Worm (Caenorhabditis elegans) whole organism, midembryonic: Measurements from ENCODE around the gene ptp-3.

Source experiments
- T22C8.4 ChIP-seq: fragments of 200-800 bp; sonication (Bioruptor generic); IDR thresholded peaks from 2 replicates; pipeline ENCODE4 v1.3.6; 2022; ENCODE audit warnings: missing genetic modification characterization, missing compliant biosample characterization
- cog-1 ChIP-seq: sonication (generic microtip); optimal IDR thresholded peaks from 2 replicates; lab custom pipeline; 2016; ENCODE audit warnings: missing genetic modification characterization, missing compliant biosample characterization
- flt-1 ChIP-seq: fragments of 200-800 bp; sonication (Bioruptor generic); IDR thresholded peaks from 2 replicates; pipeline ENCODE4 v1.3.6; 2022; ENCODE audit warnings: missing genetic modification characterization, missing compliant biosample characterization
- klf-2 ChIP-seq: fragments of 200-800 bp; sonication (Bioruptor generic); conservative IDR thresholded peaks from 2 replicates; pipeline ENCODE4 v1.3.6; 2022; ENCODE audit warnings: missing genetic modification reagents, missing genetic modification characterization, missing compliant biosample characterization
- med-1 ChIP-seq: sonication (generic microtip); optimal IDR thresholded peaks from 2 replicates; lab custom pipeline; 2017; ENCODE audit warnings: missing genetic modification characterization, mild to moderate bottlenecking, missing compliant biosample characterization, antibody characterized with exemption, missing genetic modification reagents; ENCODE audit not compliant: insufficient read depth
- ref-1 ChIP-seq: fragments of 200-800 bp; sonication (Bioruptor generic); conservative IDR thresholded peaks from 2 replicates; pipeline ENCODE4 v1.3.6; 2022; ENCODE audit warnings: missing genetic modification reagents, missing genetic modification characterization, missing compliant biosample characterization
- tab-1 ChIP-seq: fragments of 200-800 bp; sonication (Bioruptor generic); IDR thresholded peaks from 2 replicates; pipeline ENCODE4 v1.3.6; 2022; ENCODE audit warnings: missing genetic modification characterization, missing compliant biosample characterization
- ztf-23 ChIP-seq: fragments of 200-800 bp; sonication (Bioruptor generic); IDR thresholded peaks from 2 replicates; pipeline ENCODE4 v1.3.6; 2022; ENCODE audit warnings: missing genetic modification reagents, missing genetic modification characterization, missing compliant biosample characterization
- ztf-29 ChIP-seq: fragments of 200-800 bp; sonication (Bioruptor generic); IDR thresholded peaks from 2 replicates; pipeline ENCODE4 v1.3.6; 2022; ENCODE audit warnings: missing genetic modification reagents, missing genetic modification characterization, missing compliant biosample characterization

The ptp-3 gene

ce11 chrII:11016835-11016883, 41.3 kb downstream of the ptp-3 start, which contains the start of gene ram-2:
Gene ram-2 (minus strand): TSS chrII:11016881.
- no peak for TF ChIP-seq med-1
- TF ChIP-seq ztf-23 = no peak

- no peak for TF ChIP-seq flt-1 (GFP tag; lab: Robert Waterston, UW)
Measured at ce11 chrII:11016884-11017283, 41.5 kb downstream of the ptp-3 start.

DNA sequence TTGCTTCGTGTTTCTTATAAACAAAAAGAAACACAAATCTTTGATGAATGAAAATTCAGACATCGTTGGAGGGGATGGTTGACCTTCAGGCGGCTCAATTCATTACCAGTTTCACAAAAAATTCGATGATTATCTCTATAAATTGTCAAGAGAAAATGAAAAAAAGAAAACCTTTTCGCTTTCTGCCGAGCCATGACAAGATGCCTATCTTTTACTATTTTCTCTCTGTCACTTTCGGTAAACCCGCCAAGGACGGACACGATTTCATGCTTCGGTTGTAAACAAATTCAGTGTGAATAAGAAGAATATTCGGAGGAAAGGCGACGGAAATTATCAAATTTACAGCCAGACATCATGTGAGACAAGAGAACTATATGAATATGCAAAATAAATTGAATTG, 45.4 kb downstream of the ptp-3 start:
- TF ChIP-seq ztf-23 = no peak
- no peak for TF ChIP-seq med-1
- no peak for TF ChIP-seq klf-2
- no peak for TF ChIP-seq flt-1 (GFP tag; lab: Robert Waterston, UW)
- TF ChIP-seq cog-1 (tag; lab: Kevin White, UChicago) = no peak
- no peak for TF ChIP-seq ztf-29 (GFP tag; lab: Robert Waterston, UW)
- TF ChIP-seq tab-1 (GFP tag; lab: Robert Waterston, UW) = no peak
- TF ChIP-seq T22C8.4 (GFP tag; lab: Robert Waterston, UW) = no peak
- no peak for TF ChIP-seq ref-1 (GFP tag; lab: Robert Waterston, UW)

DNA sequence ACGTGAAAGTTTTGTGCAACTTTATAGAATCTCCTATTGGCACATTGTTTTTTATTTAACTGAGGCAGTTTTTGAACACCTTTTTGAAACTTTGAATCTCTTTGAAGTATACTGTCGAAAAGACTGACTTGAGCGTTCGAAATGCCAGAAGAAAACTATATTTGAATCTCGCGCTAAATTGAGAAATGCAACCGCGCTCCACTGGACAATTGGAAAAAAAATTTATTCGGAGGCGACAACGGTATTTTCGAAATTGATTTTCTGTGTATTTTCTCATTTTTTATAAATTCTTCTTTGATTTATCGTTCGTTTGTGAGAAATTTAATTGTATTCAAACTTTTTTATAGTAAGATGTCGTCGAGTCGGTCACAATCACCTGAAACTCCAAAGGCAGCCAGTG, 46.7 kb downstream of the ptp-3 start, which contains the start of gene let-858:
Gene let-858 (plus strand): TSS at position 348 of the 400 bp plus-strand sequence.
- no peak for TF ChIP-seq ref-1 (GFP tag; lab: Robert Waterston, UW)
- TF ChIP-seq med-1 = no peak
- no peak for TF ChIP-seq flt-1 (GFP tag; lab: Robert Waterston, UW)
- TF ChIP-seq ztf-29 (GFP tag; lab: Robert Waterston, UW) = no peak
- TF ChIP-seq cog-1 (tag; lab: Kevin White, UChicago) = no peak
- TF ChIP-seq klf-2 = no peak
- no peak for TF ChIP-seq ztf-23

ce11 chrII:11025566-11025965, 50.2 kb downstream of the ptp-3 start, which contains the start of gene F33A8.7:
Gene F33A8.7 (minus strand): TSS chrII:11025666.
- TF ChIP-seq cog-1 (tag; lab: Kevin White, UChicago) (no peak), T22C8.4 (GFP tag; lab: Robert Waterston, UW) (no peak), tab-1 (GFP tag; lab: Robert Waterston, UW) (no peak), ref-1 (GFP tag; lab: Robert Waterston, UW) (no peak), klf-2 (no peak), ztf-23 (no peak), ztf-29 (GFP tag; lab: Robert Waterston, UW) (no peak), med-1 (no peak), flt-1 (GFP tag; lab: Robert Waterston, UW) (no peak)

ce11 chrII:11027777-11028176, 52.4 kb downstream of the ptp-3 start:
- TF ChIP-seq T22C8.4 (GFP tag; lab: Robert Waterston, UW) (no peak), cog-1 (tag; lab: Kevin White, UChicago) (no peak), ztf-23 (no peak), flt-1 (GFP tag; lab: Robert Waterston, UW) (no peak), ref-1 (GFP tag; lab: Robert Waterston, UW) (no peak), klf-2 (no peak), med-1 (no peak), tab-1 (GFP tag; lab: Robert Waterston, UW) (no peak), ztf-29 (GFP tag; lab: Robert Waterston, UW) (no peak)

DNA sequence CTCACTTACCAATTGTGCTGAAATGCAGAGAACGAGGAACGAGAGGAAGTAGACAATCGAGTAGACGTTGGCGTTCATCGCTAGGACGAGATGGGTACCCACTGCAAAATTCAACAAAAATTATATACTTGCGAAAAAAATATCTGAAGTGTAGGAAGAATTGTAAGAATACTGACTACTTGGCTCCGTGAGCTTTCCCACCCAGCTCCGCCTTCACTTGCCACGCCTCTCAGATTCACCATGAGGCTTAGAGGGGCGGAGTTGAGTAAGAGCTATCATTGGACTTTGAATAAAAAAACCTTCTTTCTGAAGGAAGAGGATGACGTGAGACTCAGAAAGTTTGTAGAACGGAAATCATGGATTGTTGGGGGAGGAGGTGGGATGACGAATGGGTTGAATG, 55.0 kb downstream of the ptp-3 start, which contains the start of gene nlp-18:
Gene nlp-18 (minus strand): TSS at position 101 of the 400 bp plus-strand sequence.
- TF ChIP-seq ref-1 (GFP tag; lab: Robert Waterston, UW) = no peak
- TF ChIP-seq T22C8.4 (GFP tag; lab: Robert Waterston, UW) = no peak

DNA sequence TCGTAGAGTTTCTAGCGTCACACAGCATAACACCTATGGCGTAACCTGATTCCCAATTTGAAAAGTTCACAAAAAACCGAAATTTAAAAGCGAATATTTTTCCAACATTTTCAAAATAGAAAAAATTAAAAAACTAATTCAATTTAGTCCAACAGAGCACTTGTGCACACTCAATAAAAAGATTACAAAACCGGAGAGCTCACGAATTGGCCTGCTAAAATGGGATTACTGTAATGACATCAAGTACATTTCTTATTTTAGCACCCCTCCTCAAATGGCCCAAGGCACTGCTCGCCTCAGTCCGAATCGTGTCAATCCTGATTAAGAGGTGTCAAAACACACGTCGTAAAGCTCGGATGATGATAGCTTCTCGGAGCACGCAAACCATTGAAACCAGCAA, 57.5 kb downstream of the ptp-3 start:
- TF ChIP-seq ref-1 (GFP tag; lab: Robert Waterston, UW) (no peak), T22C8.4 (GFP tag; lab: Robert Waterston, UW) (no peak), ztf-23 (no peak), med-1 (no peak), klf-2 (no peak), cog-1 (tag; lab: Kevin White, UChicago) (no peak), flt-1 (GFP tag; lab: Robert Waterston, UW) (no peak), tab-1 (GFP tag; lab: Robert Waterston, UW) (no peak), ztf-29 (GFP tag; lab: Robert Waterston, UW) (no peak)

ce11 chrII:11035774-11036173, 60.4 kb downstream of the ptp-3 start, which contains the start of gene srlf-15:
Gene srlf-15 (plus strand): TSS chrII:11036074.
- TF ChIP-seq ref-1 (GFP tag; lab: Robert Waterston, UW) (no peak), ztf-29 (GFP tag; lab: Robert Waterston, UW) (no peak), tab-1 (GFP tag; lab: Robert Waterston, UW) (no peak), med-1 (no peak), klf-2 (no peak), flt-1 (GFP tag; lab: Robert Waterston, UW) (no peak), ztf-23 (no peak), cog-1 (tag; lab: Kevin White, UChicago) (no peak), T22C8.4 (GFP tag; lab: Robert Waterston, UW) (no peak)

DNA sequence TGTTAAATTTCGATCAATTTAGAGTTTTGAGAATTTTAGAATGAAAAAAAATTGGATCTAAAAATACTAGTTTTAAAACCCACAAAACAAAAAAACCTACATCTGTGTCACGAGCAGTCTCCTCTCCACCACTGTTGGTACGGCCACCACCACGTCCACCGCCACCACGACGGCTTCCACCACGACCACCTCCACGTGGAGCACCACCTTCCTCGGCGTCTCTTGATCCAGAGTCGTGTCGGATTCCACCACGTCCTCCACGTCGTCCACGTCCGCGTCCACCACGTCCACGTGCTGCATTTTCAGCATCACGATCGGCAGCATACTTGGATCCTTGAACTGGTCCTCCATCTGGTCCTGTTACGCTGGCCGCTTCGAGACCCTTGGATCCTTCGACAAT, 64.8 kb downstream of the ptp-3 start:
- TF ChIP-seq T22C8.4 (GFP tag; lab: Robert Waterston, UW) (no peak), klf-2 (no peak), ref-1 (GFP tag; lab: Robert Waterston, UW) (no peak), flt-1 (GFP tag; lab: Robert Waterston, UW) (no peak), med-1 (no peak), ztf-23 (no peak), tab-1 (GFP tag; lab: Robert Waterston, UW) (no peak), ztf-29 (GFP tag; lab: Robert Waterston, UW) (no peak), cog-1 (tag; lab: Kevin White, UChicago) (no peak)

DNA sequence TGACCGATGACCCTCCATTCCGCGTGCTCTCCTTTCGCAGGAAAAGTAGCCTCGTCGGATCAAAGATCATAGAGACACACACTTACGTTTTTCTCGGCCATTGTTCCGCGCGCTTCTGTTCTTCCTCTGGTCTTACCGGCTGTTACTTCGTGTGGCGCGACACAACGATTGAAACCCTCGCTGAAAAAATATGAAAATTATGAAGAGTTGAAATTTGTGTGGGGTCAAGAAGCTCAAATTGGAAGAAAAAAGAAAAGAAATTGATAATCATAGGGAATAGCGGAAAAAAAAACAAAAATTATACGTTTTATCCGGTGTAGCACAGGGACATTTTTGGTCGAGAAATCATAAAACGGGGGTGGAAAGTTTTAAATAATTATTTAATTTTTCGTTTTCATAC, 65.7 kb downstream of the ptp-3 start, which contains the start of gene cey-1:
Gene cey-1 (minus strand): TSS at position 180 of the 400 bp plus-strand sequence.
- TF ChIP-seq T22C8.4 (GFP tag; lab: Robert Waterston, UW) (no peak), flt-1 (GFP tag; lab: Robert Waterston, UW) (no peak), ztf-23 (no peak), klf-2 (no peak), ref-1 (GFP tag; lab: Robert Waterston, UW) (no peak), ztf-29 (GFP tag; lab: Robert Waterston, UW) (no peak), med-1 (no peak), cog-1 (tag; lab: Kevin White, UChicago) (no peak), tab-1 (GFP tag; lab: Robert Waterston, UW) (no peak)
